Fruit fly (Drosophila melanogaster): ENCODE results near the gene Acsx1R.

Gene Acsx1R

dm6 chr3R:19822138-19822537 lies 45.1 kb upstream of the Acsx1R start (continued):
- no peak for TF ChIP-seq CG17186 (GFP tag; optimal IDR thresholded peaks at IDR 0.05)
- no peak for TF ChIP-seq Bteb2 (GFP tag; optimal IDR thresholded peaks at IDR 0.05)
- TF ChIP-seq CG17912 (GFP tag; optimal IDR thresholded peaks at IDR 0.05) = no peak
- TF ChIP-seq CG8290 (GFP tag; optimal IDR thresholded peaks at IDR 0.05) = no peak
- no peak for TF ChIP-seq CG8290 (tag; optimal IDR thresholded peaks at IDR 0.05)
- no peak for TF ChIP-seq Bdp1 (GFP tag; optimal IDR thresholded peaks at IDR 0.05)
- no peak for TF ChIP-seq sob (GFP tag; IDR thresholded peaks at IDR 0.05)
- TF ChIP-seq CG33557 (GFP tag; optimal IDR thresholded peaks at IDR 0.05) = peak; percentile 48
- TF ChIP-seq corto (GFP tag; optimal IDR thresholded peaks at IDR 0.05) = no peak
- no peak for TF ChIP-seq Atf3 (GFP tag; optimal IDR thresholded peaks at IDR 0.05)
- no peak for TF ChIP-seq pum (GFP tag; optimal IDR thresholded peaks at IDR 0.05)
- no peak for TF ChIP-seq Max (GFP tag; optimal IDR thresholded peaks at IDR 0.05)
- TF ChIP-seq org-1 (GFP tag; optimal IDR thresholded peaks at IDR 0.05) = no peak
- no peak for TF ChIP-seq BEAF-32 (GFP tag; optimal IDR thresholded peaks at IDR 0.05)
- TF ChIP-seq Meics (GFP tag; optimal IDR thresholded peaks at IDR 0.05) = no peak
- TF ChIP-seq pb (GFP tag; optimal IDR thresholded peaks at IDR 0.05) = no peak
- TF ChIP-seq Med (GFP tag) = no peak
- no peak for TF ChIP-seq mirr (GFP tag; optimal IDR thresholded peaks at IDR 0.05)
- peak; percentile 33 for TF ChIP-seq ATbp (GFP tag; optimal IDR thresholded peaks at IDR 0.05)
- no peak for TF ChIP-seq HLHmδ (GFP tag; optimal IDR thresholded peaks at IDR 0.05)
- peak; percentile 18 for TF ChIP-seq CG1603 (tag; optimal IDR thresholded peaks at IDR 0.05)
- no peak for TF ChIP-seq zen (tag; optimal IDR thresholded peaks at IDR 0.05)
- no peak for TF ChIP-seq CG7839 (tag; optimal IDR thresholded peaks at IDR 0.05)
- no peak for TF ChIP-seq Sin3A (optimal IDR thresholded peaks at IDR 0.05)
- TF ChIP-seq klu (GFP tag; IDR thresholded peaks at IDR 0.05) = no peak
- TF ChIP-seq CG2202 (tag; optimal IDR thresholded peaks at IDR 0.05) = peak; percentile 17
- no peak for TF ChIP-seq crol (GFP tag; IDR thresholded peaks at IDR 0.05)
- no peak for TF ChIP-seq CG8281 (tag; optimal IDR thresholded peaks at IDR 0.05)
- no peak for TF ChIP-seq sqz (GFP tag; optimal IDR thresholded peaks at IDR 0.05)
- no peak for TF ChIP-seq schlank (tag; optimal IDR thresholded peaks at IDR 0.05)
- no peak for TF ChIP-seq h (optimal IDR thresholded peaks at IDR 0.05)
- TF ChIP-seq peb (GFP tag; IDR thresholded peaks at IDR 0.05) = no peak
- TF ChIP-seq Taf1 (GFP tag; IDR thresholded peaks at IDR 0.05) = no peak
- TF ChIP-seq Xrp1 (GFP tag; IDR thresholded peaks at IDR 0.05) = no peak
- TF ChIP-seq CG15479 (GFP tag; optimal IDR thresholded peaks at IDR 0.05) = no peak
- no peak for TF ChIP-seq gem (tag; optimal IDR thresholded peaks at IDR 0.05)
- TF ChIP-seq hth (optimal IDR thresholded peaks at IDR 0.05) = no peak
- no peak for TF ChIP-seq vvl (GFP tag; IDR thresholded peaks at IDR 0.05)
- no peak for TF ChIP-seq repo (GFP tag; optimal IDR thresholded peaks at IDR 0.05)
- TF ChIP-seq Sry-δ (GFP tag; optimal IDR thresholded peaks at IDR 0.05) = no peak
- no peak for TF ChIP-seq kay (GFP tag; optimal IDR thresholded peaks at IDR 0.05)
- TF ChIP-seq CG6254 (GFP tag; optimal IDR thresholded peaks at IDR 0.05) = peak; percentile 1
- peak; percentile 29 for TF ChIP-seq fd64A (GFP tag; optimal IDR thresholded peaks at IDR 0.05)
- no peak for TF ChIP-seq dmrt99B (tag; optimal IDR thresholded peaks at IDR 0.05)
- TF ChIP-seq E2f2 (GFP tag; IDR thresholded peaks at IDR 0.05) = no peak
- no peak for TF ChIP-seq CG34376 (GFP tag; optimal IDR thresholded peaks at IDR 0.05)
- no peak for TF ChIP-seq CG9797 (GFP tag; optimal IDR thresholded peaks at IDR 0.05)
- no peak for TF ChIP-seq danr (GFP tag; IDR thresholded peaks at IDR 0.05)
- TF ChIP-seq D (optimal IDR thresholded peaks at IDR 0.05) = no peak
- no peak for TF ChIP-seq D (GFP tag; optimal IDR thresholded peaks at IDR 0.05)
- no peak for TF ChIP-seq CG13624 (GFP tag; optimal IDR thresholded peaks at IDR 0.05)
- no peak for TF ChIP-seq caup (GFP tag; optimal IDR thresholded peaks at IDR 0.05; ENCODE audit: severe bottlenecking)
- no peak for TF ChIP-seq Elba2 (GFP tag; optimal IDR thresholded peaks at IDR 0.05)
- no peak for TF ChIP-seq tna (GFP tag; IDR thresholded peaks at IDR 0.05; ENCODE audit: partially characterized antibody)

All from whole organism, embryonic.